Worm (Caenorhabditis elegans): Measurements from ENCODE around the gene chts-1.

- TF ChIP-seq aly-1 (tag; optimal IDR thresholded peaks at IDR 0.05) (no peak), ceh-13 (GFP tag; optimal IDR thresholded peaks at IDR 0.05) (no peak), tbx-11 (GFP tag; IDR thresholded peaks at IDR 0.05) (no peak), hmg-4 (GFP tag; optimal IDR thresholded peaks at IDR 0.05) (no peak), ama-1 (optimal IDR thresholded peaks at IDR 0.05) (no peak), B0310.2 (tag; optimal IDR thresholded peaks at IDR 0.05) (no peak), sea-1 (GFP tag; conservative IDR thresholded peaks at IDR 0.05) (no peak), tra-4 (tag; optimal IDR thresholded peaks at IDR 0.05) (no peak), ceh-36 (tag; optimal IDR thresholded peaks at IDR 0.05) (no peak), ets-7 (tag; optimal IDR thresholded peaks at IDR 0.05) (no peak), flt-1 (GFP tag; IDR thresholded peaks at IDR 0.05) (no peak), tbx-37 (GFP tag; conservative IDR thresholded peaks at IDR 0.05) (no peak), F13C5.2 (tag; optimal IDR thresholded peaks at IDR 0.05) (no peak), pes-1 (GFP tag; IDR thresholded peaks at IDR 0.05) (no peak)
Observed at ce11 chrX:7561972-7562371, 42.5 kb upstream of the chts-1 start.
